Worm (Caenorhabditis elegans) whole organism, late embryonic: ENCODE data around the gene F39H12.1.
A peak's percentile ranks its signal among the peaks of the same experiment; 100 is the strongest.

Experiments used
- C08G9.2 ChIP-seq: sonication (generic microtip); optimal IDR thresholded peaks from 2 replicates; lab custom pipeline; 2016; ENCODE audit warnings: mild to moderate bottlenecking, missing genetic modification characterization, moderate library complexity, missing compliant biosample characterization
- K09A11.1 ChIP-seq: sonication (generic microtip); optimal IDR thresholded peaks from 2 replicates; lab custom pipeline; 2017; ENCODE audit warnings: antibody characterized with exemption, mild to moderate bottlenecking, missing genetic modification characterization, missing compliant biosample characterization; ENCODE audit not compliant: insufficient read depth
- Y22D7AL.16 ChIP-seq: sonication (generic microtip); optimal IDR thresholded peaks from 2 replicates; lab custom pipeline; 2016; ENCODE audit warnings: missing genetic modification characterization, missing compliant biosample characterization
- ahr-1 ChIP-seq: sonication (generic microtip); optimal IDR thresholded peaks from 2 replicates; lab custom pipeline; 2016; ENCODE audit warnings: missing genetic modification characterization, missing compliant biosample characterization
- ceh-18 ChIP-seq: sonication (generic microtip); optimal IDR thresholded peaks from 2 replicates; lab custom pipeline; 2016; ENCODE audit warnings: missing genetic modification characterization, missing compliant biosample characterization
- ceh-19 ChIP-seq: fragments of 200-800 bp; sonication (Bioruptor generic); optimal IDR thresholded peaks from 2 replicates; lab custom pipeline; 2018; ENCODE audit warnings: mild to moderate bottlenecking, missing genetic modification characterization, missing compliant biosample characterization
- ceh-30 ChIP-seq: fragments of 150-350 bp; optimal IDR thresholded peaks from 2 replicates; lab custom pipeline; 2014; ENCODE audit warnings: missing biosample characterization, missing genetic modification characterization
- ceh-31 ChIP-seq: sonication (generic microtip); optimal IDR thresholded peaks from 2 replicates; lab custom pipeline; 2016; ENCODE audit warnings: missing genetic modification characterization, missing compliant biosample characterization
- ceh-34 ChIP-seq: sonication (generic microtip); optimal IDR thresholded peaks from 2 replicates; lab custom pipeline; 2016; ENCODE audit warnings: mild to moderate bottlenecking, missing genetic modification characterization, missing compliant biosample characterization
- ceh-48 ChIP-seq: sonication (generic microtip); optimal IDR thresholded peaks from 2 replicates; lab custom pipeline; 2016; ENCODE audit warnings: missing genetic modification characterization, inconsistent platforms, missing compliant biosample characterization
- ceh-9 ChIP-seq: sonication (generic microtip); optimal IDR thresholded peaks from 2 replicates; lab custom pipeline; 2016; ENCODE audit warnings: mild to moderate bottlenecking, missing genetic modification characterization, inconsistent platforms, missing compliant biosample characterization
- dve-1 ChIP-seq: sonication (generic microtip); optimal IDR thresholded peaks from 2 replicates; lab custom pipeline; 2017; ENCODE audit warnings: antibody characterized with exemption, mild to moderate bottlenecking, missing genetic modification characterization, missing compliant biosample characterization
- elt-2 ChIP-seq: sonication (generic microtip); optimal IDR thresholded peaks from 2 replicates; lab custom pipeline; 2016; ENCODE audit warnings: missing genetic modification reagents, missing genetic modification characterization, missing compliant biosample characterization
- fax-1 ChIP-seq: sonication (generic microtip); optimal IDR thresholded peaks from 2 replicates; lab custom pipeline; 2016; ENCODE audit warnings: missing genotype, missing genetic modification characterization, missing compliant biosample characterization
- fkh-10 ChIP-seq: fragments of 150-350 bp; optimal IDR thresholded peaks from 2 replicates; lab custom pipeline; 2014; ENCODE audit warnings: missing biosample characterization, missing genetic modification reagents, missing genetic modification characterization
- fkh-6 ChIP-seq: sonication (generic microtip); optimal IDR thresholded peaks from 2 replicates; lab custom pipeline; 2016; ENCODE audit warnings: missing genetic modification characterization, missing compliant biosample characterization
- hlh-30 ChIP-seq: sonication (generic microtip); optimal IDR thresholded peaks from 2 replicates; lab custom pipeline; 2017; ENCODE audit warnings: antibody characterized with exemption, missing genetic modification characterization, missing compliant biosample characterization; ENCODE audit not compliant: insufficient read depth
- hlh-6 ChIP-seq: sonication (generic microtip); optimal IDR thresholded peaks from 2 replicates; lab custom pipeline; 2016; ENCODE audit warnings: missing genotype, missing genetic modification characterization, missing compliant biosample characterization
- hlh-8 ChIP-seq: sonication (generic microtip); optimal IDR thresholded peaks from 2 replicates; lab custom pipeline; 2016; ENCODE audit warnings: missing genotype, missing genetic modification characterization, missing compliant biosample characterization
- lim-6 ChIP-seq: sonication (generic microtip); optimal IDR thresholded peaks from 2 replicates; lab custom pipeline; 2016; ENCODE audit warnings: missing genetic modification characterization, missing compliant biosample characterization
- lin-11 ChIP-seq: fragments of 200-800 bp; sonication (Bioruptor generic); optimal IDR thresholded peaks from 2 replicates; lab custom pipeline; 2018; ENCODE audit warnings: mild to moderate bottlenecking, missing genetic modification characterization, missing compliant biosample characterization
- nfya-1 ChIP-seq: sonication (generic microtip); optimal IDR thresholded peaks from 2 replicates; lab custom pipeline; 2017; ENCODE audit warnings: missing genetic modification characterization, mild to moderate bottlenecking, missing compliant biosample characterization, antibody characterized with exemption, moderate library complexity
- pha-2 ChIP-seq: sonication (generic microtip); optimal IDR thresholded peaks from 2 replicates; lab custom pipeline; 2017; ENCODE audit warnings: mild to moderate bottlenecking, missing genetic modification characterization, missing compliant biosample characterization
- pha-4 ChIP-seq: fragments of 150-350 bp; optimal IDR thresholded peaks from 2 replicates; lab custom pipeline; 2018; ENCODE audit warnings: missing biosample characterization, missing genetic modification reagents, missing genetic modification characterization
- pros-1 ChIP-seq: fragments of 150-350 bp; optimal IDR thresholded peaks from 2 replicates; lab custom pipeline; 2014; ENCODE audit warnings: missing biosample characterization, missing genetic modification reagents, missing genetic modification characterization
- ref-2 ChIP-seq: sonication (generic microtip); optimal IDR thresholded peaks from 2 replicates; lab custom pipeline; 2016; ENCODE audit warnings: missing genetic modification characterization, missing compliant biosample characterization
- rnt-1 ChIP-seq: sonication (generic microtip); optimal IDR thresholded peaks from 2 replicates; lab custom pipeline; 2016; ENCODE audit warnings: missing genetic modification characterization, missing compliant biosample characterization
- sdc-2 ChIP-seq: sonication (generic microtip); optimal IDR thresholded peaks from 2 replicates; lab custom pipeline; 2016; ENCODE audit warnings: missing genotype, missing genetic modification characterization, missing compliant biosample characterization
- sox-2 ChIP-seq: fragments of 200-800 bp; sonication (Bioruptor generic); IDR thresholded peaks from 2 replicates; pipeline ENCODE4 v1.3.6; 2022; ENCODE audit warnings: missing genetic modification reagents, missing genetic modification characterization, missing compliant biosample characterization
- tbx-2 ChIP-seq: sonication (generic microtip); optimal IDR thresholded peaks from 2 replicates; lab custom pipeline; 2016; ENCODE audit warnings: missing genetic modification characterization, missing compliant biosample characterization
- unc-42 ChIP-seq: sonication (generic microtip); optimal IDR thresholded peaks from 2 replicates; lab custom pipeline; 2016; ENCODE audit warnings: missing genotype, missing genetic modification characterization, missing compliant biosample characterization
- unc-55 ChIP-seq: sonication (generic microtip); optimal IDR thresholded peaks from 2 replicates; lab custom pipeline; 2017; ENCODE audit warnings: missing biosample characterization, missing genetic modification reagents, missing genetic modification characterization
- zip-5 ChIP-seq: sonication (generic microtip); optimal IDR thresholded peaks from 2 replicates; lab custom pipeline; 2016; ENCODE audit warnings: missing genetic modification characterization, missing compliant biosample characterization

F39H12.1 gene

ce11 chrX:863478-863877, 28.9 kb downstream of the F39H12.1 start, which contains the start of gene cdo-1:
TSS of gene cdo-1 (minus strand) at chrX:863578.
- TF ChIP-seq ahr-1 (tag; lab: Kevin White, UChicago), result no peak
- no peak for TF ChIP-seq ceh-18 (tag; lab: Kevin White, UChicago)
- no peak for TF ChIP-seq fkh-10 (GFP tag; lab: Kevin White, UChicago)
- TF ChIP-seq fax-1 (tag; lab: Kevin White, UChicago), result no peak

ce11 chrX:864293-864731, 29.7 kb downstream of the F39H12.1 start:
- TF ChIP-seq elt-2 (tag; lab: Kevin White, UChicago), result peak; percentile 77
- TF ChIP-seq ceh-9 (tag; lab: Kevin White, UChicago), result no peak

- TF ChIP-seq rnt-1, result no peak
- TF ChIP-seq, all 69 proteins: peak for 0
These were observed 30.6 kb downstream of the F39H12.1 start for ce11 chrX:865214-865613.

- TF ChIP-seq elt-2 (tag; lab: Kevin White, UChicago), result peak; percentile 14
- peak; percentile 17 for TF ChIP-seq pha-2 (tag; lab: Kevin White, UChicago)
- peak; percentile 39 for TF ChIP-seq nfya-1 (tag; lab: Kevin White, UChicago)
- TF ChIP-seq fkh-10 (GFP tag; lab: Kevin White, UChicago), result peak; percentile 4
- TF ChIP-seq lim-6, result no peak
- peak; percentile 27 for TF ChIP-seq C08G9.2
- TF ChIP-seq hlh-6 (tag; lab: Kevin White, UChicago), result peak; percentile 22
- peak; percentile 16 for TF ChIP-seq hlh-8 (tag; lab: Kevin White, UChicago)
- peak; percentile 85 for TF ChIP-seq ceh-31 (tag; lab: Kevin White, UChicago)
- TF ChIP-seq ref-2, result peak; percentile 69
- peak; percentile 43 for TF ChIP-seq K09A11.1 (tag; lab: Kevin White, UChicago)
- peak; percentile 27 for TF ChIP-seq unc-42 (tag; lab: Kevin White, UChicago)
- TF ChIP-seq fax-1 (tag; lab: Kevin White, UChicago), result no peak
- no peak for TF ChIP-seq fkh-6 (tag; lab: Kevin White, UChicago)
- peak; percentile 46 for TF ChIP-seq unc-55 (GFP tag; lab: Kevin White, UChicago)
- no peak for TF ChIP-seq pha-4 (tag; lab: Kevin White, UChicago)
- TF ChIP-seq hlh-30 (tag; lab: Kevin White, UChicago), result peak; percentile 9
- TF ChIP-seq ceh-48 (tag; lab: Kevin White, UChicago), result no peak
- TF ChIP-seq rnt-1, result peak; percentile 30
- TF ChIP-seq ceh-19 (GFP tag; lab: Kevin White, UChicago), result peak; percentile 36
- TF ChIP-seq pros-1 (tag; lab: Kevin White, UChicago), result peak; percentile 37
- no peak for TF ChIP-seq ceh-30 (tag; lab: Kevin White, UChicago)
- peak; percentile 75 for TF ChIP-seq sdc-2 (tag; lab: Kevin White, UChicago)
- TF ChIP-seq dve-1 (tag; lab: Kevin White, UChicago), result no peak
- peak; percentile 63 for TF ChIP-seq ceh-34 (tag; lab: Kevin White, UChicago)
- TF ChIP-seq sox-2 (GFP tag; lab: Robert Waterston, UW), result peak; percentile 37; the same call in 1 of the 2 replicates
- TF ChIP-seq tbx-2 (tag; lab: Kevin White, UChicago), result peak; percentile 73
These were observed 36.4 kb downstream of the F39H12.1 start, which contains the start of gene lgl-1 for ce11 chrX:871020-871419. TSS of gene lgl-1 (minus strand) at chrX:871089.

ce11 chrX:871957-872715, 37.6 kb downstream of the F39H12.1 start, which contains the start of gene F56F10.1:
TSS of gene F56F10.1 (plus strand) at chrX:872603.
- TF ChIP-seq lin-11 (tag; lab: Kevin White, UChicago), result no peak
- no peak for TF ChIP-seq zip-5 (tag; lab: Kevin White, UChicago)
- no peak for TF ChIP-seq hlh-6 (tag; lab: Kevin White, UChicago)
- no peak for TF ChIP-seq ahr-1 (tag; lab: Kevin White, UChicago)
- no peak for TF ChIP-seq rnt-1
- TF ChIP-seq elt-2 (tag; lab: Kevin White, UChicago), result no peak
- no peak for TF ChIP-seq nfya-1 (tag; lab: Kevin White, UChicago)
- TF ChIP-seq hlh-8 (tag; lab: Kevin White, UChicago), result no peak
- TF ChIP-seq ceh-9 (tag; lab: Kevin White, UChicago), result no peak
- no peak for TF ChIP-seq ref-2
- no peak for TF ChIP-seq Y22D7AL.16 (tag; lab: Kevin White, UChicago)
